Worm (Caenorhabditis elegans) whole organism, L2 larva: Measurements from ENCODE around the gene M05D6.8.

Source experiments
- Y55F3AM.14 ChIP-seq: fragments of 200-800 bp; sonication (Bioruptor generic); optimal IDR thresholded peaks from 2 replicates; lab custom pipeline; 2018; ENCODE audit warnings: mild to moderate bottlenecking, missing genetic modification characterization, missing compliant biosample characterization
- lin-39 ChIP-seq: fragments of 150-350 bp; optimal IDR thresholded peaks from 2 replicates; lab custom pipeline; 2014; ENCODE audit warnings: missing biosample characterization, missing genetic modification reagents, missing genetic modification characterization
- mbf-1 ChIP-seq: sonication (generic microtip); optimal IDR thresholded peaks from 2 replicates; lab custom pipeline; 2017; ENCODE audit warnings: missing biosample characterization, missing genetic modification characterization
- mdl-1 ChIP-seq, 2 experiments: fragments of 150-350 bp in 1 of 2; sonication (generic microtip) in 1 of 2; optimal IDR thresholded peaks; 2 replicates each; lab custom pipeline; 2017; ENCODE audit warnings: missing biosample characterization in 2 of 2, missing genetic modification characterization in 2 of 2
- nhr-237 ChIP-seq: fragments of 150-350 bp; optimal IDR thresholded peaks from 2 replicates; lab custom pipeline; 2014; ENCODE audit warnings: missing biosample characterization, missing genetic modification characterization
- nhr-25 ChIP-seq: fragments of 150-350 bp; sonication (generic microtip); optimal IDR thresholded peaks from 3 replicates; lab custom pipeline; 2014; ENCODE audit warnings: missing biosample characterization, missing genetic modification characterization

- TF ChIP-seq mdl-1 (tag; optimal IDR thresholded peaks at IDR 0.05; lab: Kevin White, UChicago): no peak
- TF ChIP-seq mbf-1 (tag; lab: Kevin White, UChicago): no peak
- no peak for TF ChIP-seq nhr-25 (tag; lab: Kevin White, UChicago)
- TF ChIP-seq lin-39 (tag; lab: Kevin White, UChicago): no peak
- TF ChIP-seq Y55F3AM.14 (GFP tag; lab: Kevin White, UChicago): no peak
- no peak for TF ChIP-seq nhr-237 (tag; lab: Kevin White, UChicago)
Observed at ce11 chrII:8494228-8494717, 23.2 kb upstream of the M05D6.8 start, which contains the start of gene M05D6.9.
